Fruit fly (Drosophila melanogaster) whole organism: Measurements from ENCODE around the gene aub.
A peak's percentile ranks its signal among the peaks of the same experiment; 100 is the strongest.

Source experiments
- CG8478 ChIP-seq: fragments of >200 bp; optimal IDR thresholded peaks from 2 replicates; lab custom pipeline; 2018; ENCODE audit warnings: inconsistent platforms
- Dll ChIP-seq: fragments of >200 bp; optimal IDR thresholded peaks from 2 replicates; lab custom pipeline; 2017
- EcR ChIP-seq, 2 experiments: fragments of >200 bp; optimal IDR thresholded peaks; 2 replicates each; lab custom pipeline; 2017; ENCODE audit warnings: missing biosample characterization in 2 of 2, missing genetic modification characterization in 2 of 2, missing genetic modification reagents in 2 of 2
- pan ChIP-seq: fragments of >200 bp; optimal IDR thresholded peaks from 2 replicates; lab custom pipeline; 2017
- psq ChIP-seq: fragments of >200 bp; optimal IDR thresholded peaks from 2 replicates; lab custom pipeline; 2017
- usp ChIP-seq: fragments of >200 bp; optimal IDR thresholded peaks from 2 replicates; lab custom pipeline; 2017; ENCODE audit warnings: missing biosample characterization, missing genetic modification characterization, mixed read lengths

aub gene

dm6 chr2L:11001376-11002122 lies at the start of gene aub, which contains the start of gene lectin-33A:
TSS of gene aub (minus strand) at chr2L:11001476.
TSS of gene lectin-33A (plus strand) at chr2L:11002072.
- TF ChIP-seq EcR (GFP tag; optimal IDR thresholded peaks at IDR 0.05; lab: Kevin White, UChicago), result no peak

- TF ChIP-seq Dll (no peak), psq (lab: Kevin White, UChicago) (no peak), pan (lab: Kevin White, UChicago) (no peak), usp (no peak), CG8478 (lab: Kevin White, UChicago) (no peak), EcR (GFP tag; optimal IDR thresholded peaks at IDR 0.05; lab: Kevin White, UChicago) (no peak)
These were observed 48.4 kb upstream of the aub start for dm6 chr2L:11049723-11050122.

dm6 chr2L:11048307-11048706 lies 47.0 kb upstream of the aub start:
- TF ChIP-seq CG8478 (lab: Kevin White, UChicago) (no peak), pan (lab: Kevin White, UChicago) (no peak), EcR (GFP tag; optimal IDR thresholded peaks at IDR 0.05; lab: Kevin White, UChicago) (no peak), Dll (no peak), usp (no peak)

- TF ChIP-seq Dll, result no peak
- TF ChIP-seq EcR (GFP tag; optimal IDR thresholded peaks at IDR 0.05; lab: Kevin White, UChicago), result no peak
- no peak for TF ChIP-seq pan (lab: Kevin White, UChicago)
- TF ChIP-seq CG8478 (lab: Kevin White, UChicago), result no peak
- no peak for TF ChIP-seq psq (lab: Kevin White, UChicago)
- no peak for TF ChIP-seq usp
These were observed 44.8 kb upstream of the aub start for dm6 chr2L:11046051-11046450.

- TF ChIP-seq EcR (GFP tag; optimal IDR thresholded peaks at IDR 0.05; lab: Kevin White, UChicago) (peak; percentile 5 to 49), pan (lab: Kevin White, UChicago) (no peak), usp (no peak)
These were observed 44.2 kb upstream of the aub start for dm6 chr2L:11045467-11045914.

- TF ChIP-seq EcR (GFP tag; optimal IDR thresholded peaks at IDR 0.05; lab: Kevin White, UChicago), result peak; percentile 65 to 91
- TF ChIP-seq usp, result no peak
- TF ChIP-seq Dll, result peak; percentile 56
These were observed 43.6 kb upstream of the aub start for dm6 chr2L:11044678-11045466.

dm6 chr2L:11041785-11042184 lies 40.5 kb upstream of the aub start:
- TF ChIP-seq pan (lab: Kevin White, UChicago), result no peak
- TF ChIP-seq Dll, result no peak
- no peak for TF ChIP-seq CG8478 (lab: Kevin White, UChicago)
- no peak for TF ChIP-seq psq (lab: Kevin White, UChicago)
- TF ChIP-seq EcR (GFP tag; optimal IDR thresholded peaks at IDR 0.05; lab: Kevin White, UChicago), result no peak
- no peak for TF ChIP-seq usp

- no peak for TF ChIP-seq CG8478 (lab: Kevin White, UChicago)
- TF ChIP-seq EcR (GFP tag; optimal IDR thresholded peaks at IDR 0.05; lab: Kevin White, UChicago), result no peak
- TF ChIP-seq Dll, result no peak
- TF ChIP-seq pan (lab: Kevin White, UChicago), result no peak
These were observed 39.8 kb upstream of the aub start for dm6 chr2L:11041074-11041473.

dm6 chr2L:11039548-11040144 lies 38.4 kb upstream of the aub start:
- TF ChIP-seq pan (lab: Kevin White, UChicago) (no peak), CG8478 (lab: Kevin White, UChicago) (no peak), usp (no peak), EcR (GFP tag; optimal IDR thresholded peaks at IDR 0.05; lab: Kevin White, UChicago) (no peak), Dll (no peak), psq (lab: Kevin White, UChicago) (no peak)

dm6 chr2L:11038918-11039317 lies 37.6 kb upstream of the aub start:
- TF ChIP-seq Dll (no peak), CG8478 (lab: Kevin White, UChicago) (no peak), EcR (GFP tag; optimal IDR thresholded peaks at IDR 0.05; lab: Kevin White, UChicago) (no peak), psq (lab: Kevin White, UChicago) (no peak), usp (no peak), pan (lab: Kevin White, UChicago) (no peak)

dm6 chr2L:11037583-11038517 lies 36.6 kb upstream of the aub start:
- TF ChIP-seq psq (lab: Kevin White, UChicago) (no peak), CG8478 (lab: Kevin White, UChicago) (no peak), Dll (no peak), pan (lab: Kevin White, UChicago) (no peak), EcR (GFP tag; optimal IDR thresholded peaks at IDR 0.05; lab: Kevin White, UChicago) (no peak), usp (no peak)
